Fruit fly (Drosophila melanogaster): ENCODE data around the gene Ugt304A1.
A peak's percentile ranks its signal among the peaks of the same experiment; 100 is the strongest.

The Ugt304A1 gene

DNA sequence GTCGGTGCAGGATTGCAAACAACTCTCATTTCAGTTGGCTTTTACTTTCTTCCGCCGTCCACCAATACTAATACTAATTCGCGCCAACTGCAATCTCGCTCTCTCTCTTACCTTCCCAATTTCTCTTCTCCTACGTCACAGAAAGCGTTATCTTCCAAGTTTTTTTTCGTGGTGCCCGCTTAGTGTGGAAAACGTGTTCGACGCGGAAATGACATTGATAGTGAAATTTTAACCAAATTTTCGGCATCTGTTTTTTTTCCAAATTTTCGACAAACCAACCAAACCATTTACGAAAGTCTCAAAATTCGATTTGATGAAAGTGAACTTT is 22.1 kb upstream of the Ugt304A1 start, which contains the start of gene cu (continued):
- TF ChIP-seq Trl (optimal IDR thresholded peaks at IDR 0.05) (peak; percentile 54 to 58), Trl (GFP tag; optimal IDR thresholded peaks at IDR 0.05) (no peak), gcm2 (GFP tag; optimal IDR thresholded peaks at IDR 0.05) (peak; percentile 50), CG9817 (tag; optimal IDR thresholded peaks at IDR 0.05) (no peak), Optix (GFP tag; IDR thresholded peaks at IDR 0.05) (peak; percentile 85; the same call in 2 of the 3 replicates), Ada2b (GFP tag; IDR thresholded peaks at IDR 0.05) (no peak), Adf1 (GFP tag; IDR thresholded peaks at IDR 0.05) (no peak; the same call in 1 of the 2 replicates), Tbp (GFP tag; optimal IDR thresholded peaks at IDR 0.05) (no peak), CG30020 (tag; optimal IDR thresholded peaks at IDR 0.05) (no peak), Gug (GFP tag; IDR thresholded peaks at IDR 0.05) (no peak), CG11398 (GFP tag; optimal IDR thresholded peaks at IDR 0.05) (peak; percentile 71), Sox100B (GFP tag; optimal IDR thresholded peaks at IDR 0.05) (no peak), CG11085 (GFP tag; IDR thresholded peaks at IDR 0.05) (no peak), cwo (GFP tag; optimal IDR thresholded peaks at IDR 0.05) (no peak), CG32772 (GFP tag; IDR thresholded peaks at IDR 0.05) (no peak), pzg (GFP tag; optimal IDR thresholded peaks at IDR 0.05) (no peak), CG3407 (GFP tag; optimal IDR thresholded peaks at IDR 0.05) (no peak), CG33557 (GFP tag; optimal IDR thresholded peaks at IDR 0.05) (no peak), CG6175 (GFP tag; IDR thresholded peaks at IDR 0.05) (no peak), CG10565 (GFP tag; optimal IDR thresholded peaks at IDR 0.05) (no peak), hkb (optimal IDR thresholded peaks at IDR 0.05) (peak; percentile 33), hkb (GFP tag; IDR thresholded peaks at IDR 0.05) (no peak)

DNA sequence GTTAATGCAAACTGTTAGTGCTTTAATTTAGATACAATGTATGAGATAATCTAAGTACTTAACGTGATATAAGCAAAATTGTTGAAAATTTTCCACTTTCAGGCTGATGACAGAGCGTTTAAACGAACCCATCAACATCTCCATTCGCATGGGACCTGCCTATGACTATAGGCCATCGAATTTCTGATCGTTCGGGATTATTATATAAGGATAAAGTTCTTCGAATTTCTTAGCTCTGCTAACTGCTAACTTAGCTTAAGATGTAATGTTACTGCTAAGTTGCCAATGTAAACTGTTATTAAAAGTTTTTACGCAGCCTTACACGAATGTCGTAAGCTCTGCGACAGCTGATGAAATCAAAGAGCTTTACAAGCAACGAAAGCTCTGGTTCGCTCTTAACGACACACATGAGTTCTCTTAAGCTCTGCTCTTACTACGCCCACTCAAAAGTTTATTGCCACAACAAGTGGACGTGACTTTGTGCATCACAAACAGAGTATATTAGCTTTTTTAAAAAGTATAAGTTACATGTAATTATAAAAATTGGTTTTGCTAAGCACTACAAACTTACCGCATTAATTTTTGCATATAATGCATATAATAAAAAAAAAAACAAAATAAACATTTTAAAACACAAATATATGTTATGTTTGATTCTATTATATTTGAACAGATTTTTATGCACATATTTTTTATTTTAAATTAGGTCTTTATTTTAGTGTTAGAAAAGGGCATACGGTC is 21.6 kb upstream of the Ugt304A1 start:
- TF ChIP-seq Side (GFP tag; optimal IDR thresholded peaks at IDR 0.05) (peak; percentile 59), bbx (GFP tag; IDR thresholded peaks at IDR 0.05; ENCODE audit: partially characterized antibody) (no peak; the same call in 1 of the 2 replicates), da (GFP tag; optimal IDR thresholded peaks at IDR 0.05) (peak; percentile 82), crp (GFP tag; optimal IDR thresholded peaks at IDR 0.05) (peak in 1 of 2 experiments; percentile 74), abd-A (tag; optimal IDR thresholded peaks at IDR 0.05) (peak; percentile 98), CG8944 (GFP tag; optimal IDR thresholded peaks at IDR 0.05) (peak; percentile 78), CrebB (tag; optimal IDR thresholded peaks at IDR 0.05) (peak; percentile 95), zen2 (GFP tag; IDR thresholded peaks at IDR 0.05; ENCODE audit: partially characterized antibody) (no peak), CG12155 (GFP tag; optimal IDR thresholded peaks at IDR 0.05) (peak; percentile 94), CG33213 (GFP tag; optimal IDR thresholded peaks at IDR 0.05) (no peak), CG17568 (GFP tag; optimal IDR thresholded peaks at IDR 0.05) (peak; percentile 91), CG43689 (GFP tag; IDR thresholded peaks at IDR 0.05) (peak; percentile 95), CG1792 (GFP tag; optimal IDR thresholded peaks at IDR 0.05) (peak; percentile 88), row (GFP tag; IDR thresholded peaks at IDR 0.05) (peak; percentile 99), CG15011 (GFP tag; optimal IDR thresholded peaks at IDR 0.05) (peak; percentile 98), ash1 (GFP tag; optimal IDR thresholded peaks at IDR 0.05) (peak; percentile 82), Stat92E (GFP tag; optimal IDR thresholded peaks at IDR 0.05) (peak in 1 of 3 experiments; percentile 99), ac (GFP tag; optimal IDR thresholded peaks at IDR 0.05) (peak; percentile 60), Awh (GFP tag; IDR thresholded peaks at IDR 0.05) (peak; percentile 97), fd3F (GFP tag; optimal IDR thresholded peaks at IDR 0.05) (peak; percentile 98), CG1602 (GFP tag; optimal IDR thresholded peaks at IDR 0.05) (peak; percentile 97), tna (GFP tag; IDR thresholded peaks at IDR 0.05; ENCODE audit: partially characterized antibody) (no peak), CG18764 (GFP tag; optimal IDR thresholded peaks at IDR 0.05) (peak; percentile 95), CG6272 (GFP tag; IDR thresholded peaks at IDR 0.05) (peak; percentile 96), CG31441 (GFP tag; IDR thresholded peaks at IDR 0.05) (peak; percentile 100), al (GFP tag; IDR thresholded peaks at IDR 0.05) (peak; percentile 99), CG1529 (GFP tag; optimal IDR thresholded peaks at IDR 0.05) (peak; percentile 97), CG15269 (tag; optimal IDR thresholded peaks at IDR 0.05) (peak; percentile 99)
